Worm (Caenorhabditis elegans): Measurements from ENCODE around the gene F18E9.3.
"Not testable (repeated sequence)": the region's sequence is repeated elsewhere in the genome, so short reads cannot be mapped to it uniquely, and the experiment has no call there.

ce11 chrX:8610606-8611005 is 24.7 kb downstream of the F18E9.3 start, which contains the start of gene K01A12.4:
- not testable (repeated sequence) for TF ChIP-seq dao-5, W03F9.2, him-1 (tag; optimal IDR thresholded peaks at IDR 0.05)

Data from whole organism, L4/young adult.